Fruit fly (Drosophila melanogaster) whole organism, embryonic: ENCODE results near the gene ClpP.

Experiments
- Blimp-1 ChIP-seq: fragments of 200-800 bp; sonication (Bioruptor generic); optimal IDR thresholded peaks from 3 replicates; lab custom pipeline; 2018; ENCODE audit warnings: missing biosample characterization, missing genetic modification characterization, mild to moderate bottlenecking, moderate library complexity, missing genetic modification reagents
- Bteb2 ChIP-seq: fragments of 200-800 bp; sonication (Bioruptor generic); optimal IDR thresholded peaks from 2 replicates; lab custom pipeline; 2016; ENCODE audit warnings: missing biosample characterization, missing genetic modification characterization
- C15 ChIP-seq: fragments of 200-800 bp; sonication (Bioruptor generic); IDR thresholded peaks from 3 replicates; pipeline ENCODE4 v1.3.6; 2022; ENCODE audit warnings: missing biosample characterization, missing genetic modification characterization
- CG13296 ChIP-seq: fragments of 200-800 bp; sonication (Bioruptor generic); optimal IDR thresholded peaks from 3 replicates; lab custom pipeline; 2018; ENCODE audit warnings: missing biosample characterization, mild to moderate bottlenecking, missing genetic modification characterization
- CG15514 ChIP-seq: fragments of 200-800 bp; sonication (Bioruptor generic); optimal IDR thresholded peaks from 3 replicates; lab custom pipeline; 2017; ENCODE audit warnings: missing biosample characterization, missing genetic modification characterization, mild to moderate bottlenecking, moderate library complexity, missing genetic modification reagents
- CG1647 ChIP-seq: fragments of 200-800 bp; sonication (Bioruptor generic); optimal IDR thresholded peaks from 3 replicates; lab custom pipeline; 2016; ENCODE audit warnings: missing biosample characterization, missing genetic modification characterization
- CG17186 ChIP-seq: fragments of 200-800 bp; sonication (Bioruptor generic); optimal IDR thresholded peaks from 3 replicates; lab custom pipeline; 2017; ENCODE audit warnings: missing biosample characterization, missing genetic modification reagents, missing genetic modification characterization
- CG17385 ChIP-seq: fragments of 200-800 bp; sonication (Bioruptor generic); optimal IDR thresholded peaks from 3 replicates; lab custom pipeline; 2018; ENCODE audit warnings: missing biosample characterization, mild to moderate bottlenecking, missing genetic modification characterization
- CG18764 ChIP-seq: fragments of 200-800 bp; sonication (Bioruptor generic); optimal IDR thresholded peaks from 3 replicates; lab custom pipeline; 2016; ENCODE audit warnings: missing biosample characterization, missing genetic modification characterization
- CG2202 ChIP-seq: fragments of 200-800 bp; sonication (Bioruptor generic); optimal IDR thresholded peaks from 2 replicates; lab custom pipeline; 2018; ENCODE audit warnings: missing biosample characterization, mild to moderate bottlenecking, missing genetic modification characterization
- CG30020 ChIP-seq: fragments of 200-800 bp; optimal IDR thresholded peaks from 2 replicates; lab custom pipeline; 2019; ENCODE audit warnings: missing biosample characterization, mild to moderate bottlenecking, missing genetic modification characterization, moderate library complexity
- CG31224 ChIP-seq: fragments of 200-800 bp; sonication (Bioruptor generic); IDR thresholded peaks from 2 replicates; pipeline ENCODE4 v1.3.6; 2022; ENCODE audit warnings: missing biosample characterization, missing genetic modification characterization
- CG31388 ChIP-seq: fragments of 200-800 bp; sonication (Bioruptor generic); optimal IDR thresholded peaks from 2 replicates; lab custom pipeline; 2016; ENCODE audit warnings: missing biosample characterization, missing genetic modification characterization
- CG3163 ChIP-seq: fragments of 200-800 bp; sonication (Bioruptor generic); optimal IDR thresholded peaks from 3 replicates; lab custom pipeline; 2016; ENCODE audit warnings: missing biosample characterization, missing genetic modification characterization
- CG34376 ChIP-seq: fragments of 200-800 bp; sonication (Bioruptor generic); optimal IDR thresholded peaks from 2 replicates; lab custom pipeline; 2018; ENCODE audit warnings: missing biosample characterization, mild to moderate bottlenecking, missing genetic modification characterization
- CG34422 ChIP-seq: fragments of 200-800 bp; sonication (Bioruptor generic); IDR thresholded peaks from 3 replicates; pipeline ENCODE4 v1.3.6; 2022; ENCODE audit warnings: missing biosample characterization, missing genetic modification characterization
- CG3838 ChIP-seq: fragments of 200-800 bp; sonication (Bioruptor generic); optimal IDR thresholded peaks from 3 replicates; lab custom pipeline; 2016; ENCODE audit warnings: missing biosample characterization, missing genetic modification characterization
- CG3847 ChIP-seq: fragments of 200-800 bp; sonication (Bioruptor generic); IDR thresholded peaks from 2 replicates; pipeline ENCODE4 v1.3.6; 2022; ENCODE audit warnings: missing biosample characterization, missing genetic modification characterization
- CG4404 ChIP-seq: fragments of 200-800 bp; sonication (Bioruptor generic); IDR thresholded peaks from 2 replicates; pipeline ENCODE4 v1.3.6; 2022; ENCODE audit warnings: missing biosample characterization, missing genetic modification characterization
- CG5953 ChIP-seq: fragments of 200-800 bp; sonication (Bioruptor generic); IDR thresholded peaks from 2 replicates; pipeline ENCODE4 v1.3.6; 2022; ENCODE audit warnings: missing biosample characterization, missing genetic modification characterization
- CG6272 ChIP-seq: fragments of 200-800 bp; sonication (Bioruptor generic); IDR thresholded peaks from 2 replicates; pipeline ENCODE4 v1.3.6; 2022; ENCODE audit warnings: missing biosample characterization, missing genetic modification characterization
- CG7745 ChIP-seq: fragments of 200-800 bp; sonication (Bioruptor generic); optimal IDR thresholded peaks from 2 replicates; lab custom pipeline; 2018; ENCODE audit warnings: missing biosample characterization, mild to moderate bottlenecking, missing genetic modification characterization, moderate library complexity
- CrebB ChIP-seq: fragments of 200-800 bp; sonication (Bioruptor generic); optimal IDR thresholded peaks from 3 replicates; lab custom pipeline; 2018; ENCODE audit warnings: missing biosample characterization, mild to moderate bottlenecking, missing genetic modification characterization
- Dbx ChIP-seq: fragments of 200-800 bp; sonication (Bioruptor generic); IDR thresholded peaks from 3 replicates; pipeline ENCODE4 v1.3.6; 2022; ENCODE audit warnings: missing biosample characterization, missing genetic modification characterization
- E2f2 ChIP-seq: fragments of 200-800 bp; sonication (Bioruptor generic); IDR thresholded peaks from 2 replicates; pipeline ENCODE4 v1.3.6; 2022; ENCODE audit warnings: missing biosample characterization, missing genetic modification characterization
- Gsc ChIP-seq: fragments of 200-800 bp; sonication (Bioruptor generic); IDR thresholded peaks from 2 replicates; pipeline ENCODE4 v1.3.6; 2022; ENCODE audit warnings: missing biosample characterization, missing genetic modification characterization
- H15 ChIP-seq: fragments of 200-800 bp; sonication (Bioruptor generic); IDR thresholded peaks from 3 replicates; pipeline ENCODE4 v1.3.6; 2022; ENCODE audit warnings: missing biosample characterization, missing genetic modification characterization
- Hr39 ChIP-seq: fragments of >200 bp; optimal IDR thresholded peaks from 2 replicates; lab custom pipeline; 2017
- Jarid2 ChIP-seq: fragments of 200-800 bp; sonication (Bioruptor generic); optimal IDR thresholded peaks from 3 replicates; lab custom pipeline; 2017; ENCODE audit warnings: mild to moderate bottlenecking, missing biosample characterization, missing genetic modification reagents, missing genetic modification characterization
- Med ChIP-seq: fragments of 200-800 bp; sonication (Bioruptor generic); peaks from one replicate; lab custom pipeline; 2016; ENCODE audit warnings: missing biosample characterization, missing genetic modification characterization, mild to moderate bottlenecking, inconsistent platforms, moderate library complexity
- TFAM ChIP-seq: fragments of 200-800 bp; sonication (Bioruptor generic); optimal IDR thresholded peaks from 2 replicates; lab custom pipeline; 2017; ENCODE audit warnings: missing biosample characterization, missing genetic modification characterization, inconsistent platforms
- Xbp1 ChIP-seq: fragments of 200-800 bp; sonication (Bioruptor generic); optimal IDR thresholded peaks from 3 replicates; lab custom pipeline; 2016; ENCODE audit warnings: missing biosample characterization, mild to moderate bottlenecking, missing genetic modification characterization
- YL-1 ChIP-seq: fragments of 200-800 bp; sonication (Bioruptor generic); optimal IDR thresholded peaks from 3 replicates; lab custom pipeline; 2017; ENCODE audit warnings: missing biosample characterization, mild to moderate bottlenecking, missing genetic modification characterization
- corto ChIP-seq: fragments of 200-800 bp; sonication (Bioruptor generic); optimal IDR thresholded peaks from 2 replicates; lab custom pipeline; 2016; ENCODE audit warnings: missing biosample characterization, mild to moderate bottlenecking, missing genetic modification characterization, moderate library complexity
- crol ChIP-seq: fragments of 200-800 bp; sonication (Bioruptor generic); IDR thresholded peaks from 2 replicates; pipeline ENCODE4 v1.3.6; 2022; ENCODE audit warnings: missing biosample characterization, missing genetic modification characterization
- cwo ChIP-seq: fragments of 200-800 bp; sonication (Bioruptor generic); optimal IDR thresholded peaks from 3 replicates; lab custom pipeline; 2017; ENCODE audit warnings: missing biosample characterization, missing genetic modification characterization, mild to moderate bottlenecking, moderate library complexity, missing genetic modification reagents
- danr ChIP-seq: fragments of 200-800 bp; sonication (Bioruptor generic); IDR thresholded peaks from 2 replicates; pipeline ENCODE4 v1.3.6; 2022; ENCODE audit warnings: missing biosample characterization, missing genetic modification characterization
- dm ChIP-seq: fragments of 200-800 bp; sonication (Bioruptor generic); optimal IDR thresholded peaks from 3 replicates; lab custom pipeline; 2016; ENCODE audit warnings: missing biosample characterization, missing genetic modification characterization
- esg ChIP-seq: fragments of 200-800 bp; sonication (Bioruptor generic); conservative IDR thresholded peaks from 2 replicates; pipeline ENCODE4 v1.3.6; 2022; ENCODE audit warnings: missing biosample characterization, missing genetic modification characterization
- fd96Cb ChIP-seq: fragments of 200-800 bp; sonication (Bioruptor generic); optimal IDR thresholded peaks from 2 replicates; lab custom pipeline; 2018; ENCODE audit warnings: missing biosample characterization, mild to moderate bottlenecking, missing genetic modification characterization, moderate library complexity
- gce ChIP-seq: fragments of 200-800 bp; sonication (Bioruptor generic); IDR thresholded peaks from 3 replicates; pipeline ENCODE4 v1.3.6; 2022; ENCODE audit warnings: missing biosample characterization, missing genetic modification characterization
- lab ChIP-seq: fragments of 200-800 bp; sonication (Bioruptor generic); optimal IDR thresholded peaks from 3 replicates; lab custom pipeline; 2017; ENCODE audit warnings: missing biosample characterization, missing genetic modification characterization, mild to moderate bottlenecking, moderate library complexity, missing genetic modification reagents
- lola ChIP-seq, 3 experiments: fragments of >200 bp in 2 of 3; fragments of 200-800 bp in 1 of 3; sonication (Bioruptor generic) in 1 of 3; optimal IDR thresholded peaks; 2 replicates each; lab custom pipeline; 2017 to 2019; ENCODE audit warnings: missing biosample characterization in 3 of 3, missing genetic modification characterization in 3 of 3, mild to moderate bottlenecking in 1 of 3, moderate library complexity in 1 of 3
- mirr ChIP-seq: fragments of 200-800 bp; sonication (Bioruptor generic); optimal IDR thresholded peaks from 3 replicates; lab custom pipeline; 2018; ENCODE audit warnings: missing biosample characterization, mild to moderate bottlenecking, missing genetic modification characterization
- onecut ChIP-seq: fragments of 200-800 bp; sonication (Bioruptor generic); IDR thresholded peaks from 2 replicates; pipeline ENCODE4 v1.3.6; 2022; ENCODE audit warnings: missing biosample characterization, missing genetic modification characterization
- psq ChIP-seq: fragments of 200-800 bp; sonication (Bioruptor generic); optimal IDR thresholded peaks from 2 replicates; lab custom pipeline; 2017; ENCODE audit warnings: missing biosample characterization, missing genetic modification characterization
- run ChIP-seq: fragments of 200-800 bp; sonication (Bioruptor generic); optimal IDR thresholded peaks from 3 replicates; lab custom pipeline; 2018; ENCODE audit warnings: missing biosample characterization, mild to moderate bottlenecking, missing genetic modification characterization
- sd ChIP-seq: fragments of 200-800 bp; sonication (Bioruptor generic); optimal IDR thresholded peaks from 3 replicates; lab custom pipeline; 2018; ENCODE audit warnings: missing biosample characterization, mild to moderate bottlenecking, missing genetic modification characterization, moderate library complexity
- sisA ChIP-seq: fragments of 200-800 bp; sonication (Bioruptor generic); IDR thresholded peaks from 2 replicates; pipeline ENCODE4 v1.3.6; 2022; ENCODE audit warnings: missing biosample characterization, missing genetic modification characterization
- sug ChIP-seq: fragments of 200-800 bp; optimal IDR thresholded peaks from 2 replicates; lab custom pipeline; 2019; ENCODE audit warnings: missing biosample characterization, mild to moderate bottlenecking, missing genetic modification characterization, moderate library complexity
- tll ChIP-seq, 2 experiments: fragments of 200-800 bp in 1 of 2; fragments of >200 bp in 1 of 2; sonication (Bioruptor generic) in 1 of 2; optimal IDR thresholded peaks; 2 replicates each; lab custom pipeline; 2017 to 2019; ENCODE audit warnings: missing biosample characterization in 2 of 2, missing genetic modification characterization in 2 of 2, mild to moderate bottlenecking in 1 of 2, moderate library complexity in 1 of 2
- zfh2 ChIP-seq: fragments of 200-800 bp; sonication (Bioruptor generic); optimal IDR thresholded peaks from 2 replicates; lab custom pipeline; 2016; ENCODE audit warnings: missing biosample characterization, missing genetic modification characterization

ClpP gene

DNA sequence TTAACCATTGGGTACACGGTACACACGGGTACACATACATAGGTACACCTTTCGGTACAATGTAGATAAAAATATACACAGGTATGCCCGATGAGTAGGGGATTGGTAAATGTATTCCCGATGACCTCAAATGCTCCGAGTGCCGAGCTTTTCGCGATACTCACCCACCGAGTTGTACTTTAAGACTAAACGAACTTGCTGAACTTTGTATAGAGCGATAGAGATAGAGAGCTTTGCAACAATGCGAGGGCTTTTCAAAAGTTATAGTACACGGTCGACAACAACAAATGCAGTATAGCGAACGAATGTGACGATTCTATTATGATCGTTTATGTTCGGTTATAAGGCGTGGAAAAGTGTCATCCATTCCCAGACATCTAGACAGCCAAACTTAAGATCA, 35.0 kb upstream of the ClpP start (continued):
- TF ChIP-seq CG30020 (tag; lab: Kevin White, UChicago) (no peak), CG3163 (peak; percentile 15), H15 (GFP tag; lab: Robert Waterston, UW) (no peak), Dbx (GFP tag; lab: Robert Waterston, UW) (peak; percentile 28; the same call in 1 of the 3 replicates), cwo (no peak), CG13296 (peak; percentile 48), zfh2 (GFP tag; lab: Kevin White, UChicago) (no peak), danr (GFP tag; lab: Robert Waterston, UW) (no peak), Bteb2 (GFP tag; lab: Kevin White, UChicago) (no peak), CG1647 (GFP tag; lab: Kevin White, UChicago) (no peak), CG6272 (GFP tag; lab: Robert Waterston, UW) (no peak), CG34422 (GFP tag; lab: Robert Waterston, UW) (no peak), CG34376 (peak; percentile 91), corto (GFP tag; lab: Kevin White, UChicago) (no peak), tll (GFP tag; optimal IDR thresholded peaks at IDR 0.05; lab: Kevin White, UChicago) (no peak), lab (no peak), Blimp-1 (GFP tag; lab: Kevin White, UChicago) (no peak), CG31388 (GFP tag; lab: Kevin White, UChicago) (no peak), CG15514 (GFP tag; lab: Kevin White, UChicago) (peak; percentile 49), Gsc (GFP tag; lab: Robert Waterston, UW) (no peak), dm (no peak), CG3838 (GFP tag; lab: Kevin White, UChicago) (no peak), run (no peak), esg (no peak), lola (GFP tag; optimal IDR thresholded peaks at IDR 0.05; lab: Kevin White, UChicago) (no peak), sd (tag; lab: Kevin White, UChicago) (peak; percentile 89), mirr (GFP tag; lab: Kevin White, UChicago) (peak; percentile 91), Jarid2 (no peak), CG17186 (GFP tag; lab: Kevin White, UChicago) (no peak), sisA (GFP tag; lab: Robert Waterston, UW) (no peak), CG18764 (GFP tag; lab: Kevin White, UChicago) (no peak), Xbp1 (GFP tag; lab: Kevin White, UChicago) (no peak), YL-1 (GFP tag; lab: Kevin White, UChicago) (no peak), Med (GFP tag; lab: Kevin White, UChicago) (peak; percentile 80), CrebB (no peak), CG4404 (GFP tag; lab: Robert Waterston, UW) (no peak), fd96Cb (no peak), CG31224 (GFP tag; lab: Robert Waterston, UW) (no peak), CG3847 (no peak), psq (no peak), CG17385 (GFP tag; lab: Kevin White, UChicago) (no peak), Hr39 (lab: Kevin White, UChicago) (no peak), E2f2 (GFP tag; lab: Robert Waterston, UW) (peak; percentile 26; the same call in 1 of the 2 replicates), sug (tag; lab: Kevin White, UChicago) (peak; percentile 38), CG5953 (GFP tag; lab: Robert Waterston, UW) (no peak), C15 (GFP tag; lab: Robert Waterston, UW) (no peak), gce (GFP tag; lab: Robert Waterston, UW) (no peak), crol (no peak), TFAM (GFP tag; lab: Kevin White, UChicago) (no peak), CG7745 (tag; lab: Kevin White, UChicago) (no peak), CG2202 (tag; lab: Kevin White, UChicago) (no peak), onecut (no peak)
